Worm (Caenorhabditis elegans): Measurements from ENCODE around the gene T09F3.2.
A peak's percentile ranks its signal among the peaks of the same experiment; 100 is the strongest.

DNA sequence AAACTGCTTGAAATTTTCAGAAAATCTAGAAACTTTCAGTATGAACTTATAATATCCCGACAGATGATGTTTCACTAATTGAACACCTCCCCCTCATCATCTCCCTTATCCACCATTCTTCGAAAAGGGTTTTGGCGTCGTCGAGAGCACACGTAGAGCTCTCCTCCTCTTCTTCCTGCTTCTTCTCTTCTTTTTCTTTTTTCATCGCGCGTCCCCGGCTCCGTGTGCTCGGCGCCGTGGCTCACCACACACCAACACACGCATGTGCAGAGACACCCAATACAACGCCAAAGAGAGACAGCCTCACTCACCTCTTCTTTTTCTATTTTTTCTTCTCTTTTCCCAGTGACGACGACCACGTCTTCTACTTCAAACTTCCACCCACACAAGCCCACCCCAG lies 11.4 kb upstream of the T09F3.2 start:
- peak; percentile 29 for TF ChIP-seq him-1 (tag; optimal IDR thresholded peaks at IDR 0.05)
- no peak for TF ChIP-seq W03F9.2 (tag; optimal IDR thresholded peaks at IDR 0.05)
